Worm (Caenorhabditis elegans): ENCODE measurements around the gene pdi-1.

ce11 chrIII:3729520-3729919 is 28.3 kb upstream of the pdi-1 start, which contains the start of gene F34D10.9:
- no peak for TF ChIP-seq W03F9.2 (tag; optimal IDR thresholded peaks at IDR 0.05)
- no peak for TF ChIP-seq dao-5 (tag; optimal IDR thresholded peaks at IDR 0.05)
- TF ChIP-seq him-1 (tag; optimal IDR thresholded peaks at IDR 0.05) = no peak
